Fruit fly (Drosophila melanogaster) whole organism, pupa: ENCODE measurements around the gene Actn.

Experiments used
- CG10348 ChIP-seq: fragments of 200-800 bp; sonication (Bioruptor generic); IDR thresholded peaks from 2 replicates; pipeline ENCODE4 v1.3.6; 2022; ENCODE audit warnings: missing biosample characterization, missing genetic modification characterization
- CG12605 ChIP-seq: fragments of 200-800 bp; sonication (Bioruptor generic); IDR thresholded peaks from 2 replicates; pipeline ENCODE4 v1.3.6; 2022; ENCODE audit warnings: missing biosample characterization, missing genetic modification characterization
- CG13204 ChIP-seq: fragments of 200-800 bp; sonication (Bioruptor generic); optimal IDR thresholded peaks from 2 replicates; lab custom pipeline; 2018; ENCODE audit warnings: missing biosample characterization, mild to moderate bottlenecking, missing genetic modification characterization, moderate library complexity
- CG14655 ChIP-seq: fragments of 200-800 bp; sonication (Bioruptor generic); optimal IDR thresholded peaks from 3 replicates; lab custom pipeline; 2017; ENCODE audit warnings: mild to moderate bottlenecking, missing biosample characterization, missing genetic modification reagents, missing genetic modification characterization
- CG15710 ChIP-seq: fragments of 200-800 bp; sonication (Bioruptor generic); optimal IDR thresholded peaks from 2 replicates; lab custom pipeline; 2018; ENCODE audit warnings: missing biosample characterization, mild to moderate bottlenecking, missing genetic modification characterization, moderate library complexity
- CG17806 ChIP-seq: fragments of 200-800 bp; sonication (Bioruptor generic); optimal IDR thresholded peaks from 2 replicates; lab custom pipeline; 2018; ENCODE audit warnings: missing biosample characterization, mild to moderate bottlenecking, missing genetic modification characterization, moderate library complexity
- CG32121 ChIP-seq: fragments of 200-800 bp; sonication (Bioruptor generic); IDR thresholded peaks from 2 replicates; pipeline ENCODE4 v1.3.6; 2022; ENCODE audit warnings: missing biosample characterization, missing genetic modification characterization
- CG34367 ChIP-seq: fragments of 200-800 bp; sonication (Bioruptor generic); optimal IDR thresholded peaks from 2 replicates; lab custom pipeline; 2018; ENCODE audit warnings: missing biosample characterization, mild to moderate bottlenecking, missing genetic modification characterization
- CG4496 ChIP-seq: fragments of 200-800 bp; sonication (Bioruptor generic); IDR thresholded peaks from 3 replicates; pipeline ENCODE4 v1.3.6; 2022; ENCODE audit warnings: missing biosample characterization, missing genetic modification characterization
- CG8159 ChIP-seq: fragments of 200-800 bp; sonication (Bioruptor generic); optimal IDR thresholded peaks from 3 replicates; lab custom pipeline; 2018; ENCODE audit warnings: missing biosample characterization, mild to moderate bottlenecking, missing genetic modification characterization, moderate library complexity
- CG8301 ChIP-seq: fragments of 200-800 bp; sonication (Bioruptor generic); optimal IDR thresholded peaks from 2 replicates; lab custom pipeline; 2018; ENCODE audit warnings: missing biosample characterization, mild to moderate bottlenecking, missing genetic modification characterization
- CG9948 ChIP-seq: fragments of 200-800 bp; sonication (Bioruptor generic); optimal IDR thresholded peaks from 2 replicates; lab custom pipeline; 2018; ENCODE audit warnings: missing biosample characterization, mild to moderate bottlenecking, missing genetic modification characterization, moderate library complexity
- D1 ChIP-seq: fragments of 200-800 bp; sonication (Bioruptor generic); optimal IDR thresholded peaks from 2 replicates; lab custom pipeline; 2018; ENCODE audit warnings: missing biosample characterization, mild to moderate bottlenecking, missing genetic modification characterization, moderate library complexity
- EcR ChIP-seq: fragments of 200-800 bp; sonication (Bioruptor generic); optimal IDR thresholded peaks from 3 replicates; lab custom pipeline; 2019; ENCODE audit warnings: missing biosample characterization, missing genetic modification characterization, mild to moderate bottlenecking, moderate library complexity, missing genetic modification reagents
- Ets98B ChIP-seq: fragments of 200-800 bp; sonication (Bioruptor generic); IDR thresholded peaks from 2 replicates; pipeline ENCODE4 v1.3.6; 2022; ENCODE audit warnings: missing biosample characterization, missing genetic modification characterization
- Pif1A ChIP-seq: fragments of 200-800 bp; sonication (Bioruptor generic); optimal IDR thresholded peaks from 3 replicates; lab custom pipeline; 2016; ENCODE audit warnings: missing biosample characterization, missing genetic modification characterization
- Pif1B ChIP-seq: fragments of 200-800 bp; sonication (Bioruptor generic); optimal IDR thresholded peaks from 3 replicates; lab custom pipeline; 2016; ENCODE audit warnings: missing biosample characterization, missing genetic modification characterization
- Snoo ChIP-seq: fragments of 200-800 bp; sonication (Bioruptor generic); optimal IDR thresholded peaks from 3 replicates; lab custom pipeline; 2017; ENCODE audit warnings: missing biosample characterization, mild to moderate bottlenecking, missing genetic modification characterization, inconsistent platforms
- fd96Ca ChIP-seq: fragments of 200-800 bp; sonication (Bioruptor generic); IDR thresholded peaks from 3 replicates; pipeline ENCODE4 v1.3.6; 2022; ENCODE audit warnings: missing biosample characterization, missing genetic modification characterization
- gl ChIP-seq: fragments of 200-800 bp; sonication (Bioruptor generic); optimal IDR thresholded peaks from 2 replicates; lab custom pipeline; 2018; ENCODE audit warnings: missing biosample characterization, mild to moderate bottlenecking, missing genetic modification characterization
- rn ChIP-seq: fragments of 200-800 bp; sonication (Bioruptor generic); IDR thresholded peaks from 2 replicates; pipeline ENCODE4 v1.3.6; 2022; ENCODE audit warnings: missing biosample characterization, missing genetic modification characterization

Gene Actn

dm6 chrX:2083109-2083508 lies 41.0 kb upstream of the Actn start:
- TF ChIP-seq gl (tag; lab: Kevin White, UChicago) (peak; percentile 76), rn (GFP tag; lab: Robert Waterston, UW) (peak; percentile 82), CG13204 (GFP tag; lab: Kevin White, UChicago) (peak; percentile 7), Pif1A (GFP tag; lab: Kevin White, UChicago) (peak; percentile 85), CG12605 (GFP tag; lab: Robert Waterston, UW) (peak; percentile 84), CG10348 (peak; percentile 86), CG4496 (GFP tag; lab: Robert Waterston, UW) (peak; percentile 95), D1 (tag; lab: Kevin White, UChicago) (no peak), EcR (GFP tag; lab: Kevin White, UChicago) (no peak), CG34367 (tag; lab: Kevin White, UChicago) (peak; percentile 91), Snoo (tag; lab: Kevin White, UChicago) (peak; percentile 78), CG8159 (tag; lab: Kevin White, UChicago) (peak; percentile 89), CG14655 (GFP tag; lab: Kevin White, UChicago) (no peak), Ets98B (GFP tag; lab: Robert Waterston, UW) (peak; percentile 93), CG17806 (peak; percentile 89), CG15710 (tag; lab: Kevin White, UChicago) (peak; percentile 88), fd96Ca (GFP tag; lab: Robert Waterston, UW) (peak; percentile 95), CG9948 (tag; lab: Kevin White, UChicago) (peak; percentile 86), CG32121 (GFP tag; lab: Robert Waterston, UW) (peak; percentile 92), Pif1B (GFP tag; lab: Kevin White, UChicago) (peak; percentile 82), CG8301 (tag; lab: Kevin White, UChicago) (peak; percentile 87)

dm6 chrX:2081848-2082365 lies 39.8 kb upstream of the Actn start:
- no peak for TF ChIP-seq Snoo (tag; lab: Kevin White, UChicago)
- no peak for TF ChIP-seq Ets98B (GFP tag; lab: Robert Waterston, UW)
- no peak for TF ChIP-seq Pif1A (GFP tag; lab: Kevin White, UChicago)
- no peak for TF ChIP-seq CG13204 (GFP tag; lab: Kevin White, UChicago)
- no peak for TF ChIP-seq D1 (tag; lab: Kevin White, UChicago)
- TF ChIP-seq CG14655 (GFP tag; lab: Kevin White, UChicago) = no peak
- TF ChIP-seq CG8159 (tag; lab: Kevin White, UChicago) = no peak
- TF ChIP-seq CG15710 (tag; lab: Kevin White, UChicago) = no peak
- no peak for TF ChIP-seq EcR (GFP tag; lab: Kevin White, UChicago)
- no peak for TF ChIP-seq gl (tag; lab: Kevin White, UChicago)
- TF ChIP-seq CG8301 (tag; lab: Kevin White, UChicago) = no peak

- TF ChIP-seq CG13204 (GFP tag; lab: Kevin White, UChicago) (peak; percentile 21), CG34367 (tag; lab: Kevin White, UChicago) (no peak), CG10348 (no peak), CG32121 (GFP tag; lab: Robert Waterston, UW) (no peak), fd96Ca (GFP tag; lab: Robert Waterston, UW) (no peak), CG17806 (no peak), CG9948 (tag; lab: Kevin White, UChicago) (no peak), rn (GFP tag; lab: Robert Waterston, UW) (no peak), Snoo (tag; lab: Kevin White, UChicago) (peak; percentile 41), CG14655 (GFP tag; lab: Kevin White, UChicago) (no peak), CG4496 (GFP tag; lab: Robert Waterston, UW) (no peak), Ets98B (GFP tag; lab: Robert Waterston, UW) (no peak), EcR (GFP tag; lab: Kevin White, UChicago) (peak; percentile 31), gl (tag; lab: Kevin White, UChicago) (no peak), D1 (tag; lab: Kevin White, UChicago) (no peak), CG15710 (tag; lab: Kevin White, UChicago) (peak; percentile 9), CG8301 (tag; lab: Kevin White, UChicago) (no peak), Pif1B (GFP tag; lab: Kevin White, UChicago) (no peak), Pif1A (GFP tag; lab: Kevin White, UChicago) (no peak), CG12605 (GFP tag; lab: Robert Waterston, UW) (no peak), CG8159 (tag; lab: Kevin White, UChicago) (no peak)
Observed at dm6 chrX:2080367-2080927, 38.3 kb upstream of the Actn start, which contains the start of the genes CG16903 and Unc-76. Gene CG16903, minus strand, starts transcription at chrX:2080405. Gene Unc-76, plus strand, starts transcription at chrX:2080610.

- TF ChIP-seq CG17806 (no peak), CG15710 (tag; lab: Kevin White, UChicago) (no peak), Ets98B (GFP tag; lab: Robert Waterston, UW) (no peak), gl (tag; lab: Kevin White, UChicago) (no peak), CG4496 (GFP tag; lab: Robert Waterston, UW) (no peak), D1 (tag; lab: Kevin White, UChicago) (no peak)
Observed at dm6 chrX:2076412-2077357, 34.6 kb upstream of the Actn start, which contains the start of gene CG4025. Gene CG4025, plus strand, starts transcription at chrX:2076966.
